Fruit fly (Drosophila melanogaster): ENCODE data around the gene betaNACtes6.

Gene betaNACtes6

dm6 chrX:14331490-14332182 lies 14.7 kb upstream of the betaNACtes6 start:
- TF ChIP-seq CG3838 (GFP tag; optimal IDR thresholded peaks at IDR 0.05) (no peak), CG4404 (GFP tag; IDR thresholded peaks at IDR 0.05) (no peak), crol (GFP tag; IDR thresholded peaks at IDR 0.05) (peak; percentile 64; the same call in 1 of the 2 replicates), z (GFP tag; IDR thresholded peaks at IDR 0.05) (no peak), lab (GFP tag; optimal IDR thresholded peaks at IDR 0.05) (peak; percentile 37), salm (tag; optimal IDR thresholded peaks at IDR 0.05) (no peak), dysf (GFP tag; IDR thresholded peaks at IDR 0.05) (0 out of 3 replicates have a peak, but pooled peaks have one; percentile 23), CG17361 (GFP tag; IDR thresholded peaks at IDR 0.05) (no peak), Gug (GFP tag; IDR thresholded peaks at IDR 0.05) (no peak), unpg (GFP tag; optimal IDR thresholded peaks at IDR 0.05) (peak; percentile 12), CG1024 (GFP tag; IDR thresholded peaks at IDR 0.05) (no peak), CG10543 (GFP tag; optimal IDR thresholded peaks at IDR 0.05) (no peak), E2f2 (GFP tag; IDR thresholded peaks at IDR 0.05) (no peak), CG2202 (tag; optimal IDR thresholded peaks at IDR 0.05) (no peak), slp2 (GFP tag; optimal IDR thresholded peaks at IDR 0.05) (no peak), gro (GFP tag; optimal IDR thresholded peaks at IDR 0.05) (no peak), Jarid2 (GFP tag; optimal IDR thresholded peaks at IDR 0.05) (no peak), CG1603 (tag; optimal IDR thresholded peaks at IDR 0.05) (no peak), Opbp (GFP tag; IDR thresholded peaks at IDR 0.05; ENCODE audit: partially characterized antibody) (no peak), Hmr (GFP tag; optimal IDR thresholded peaks at IDR 0.05) (peak; percentile 4), B-H1 (GFP tag; IDR thresholded peaks at IDR 0.05) (no peak), CG30403 (GFP tag; optimal IDR thresholded peaks at IDR 0.05) (no peak), CG7839 (tag; optimal IDR thresholded peaks at IDR 0.05) (peak; percentile 23), Sox102F (GFP tag; optimal IDR thresholded peaks at IDR 0.05) (peak; percentile 39), lilli (GFP tag; optimal IDR thresholded peaks at IDR 0.05) (no peak), abd-A (tag; optimal IDR thresholded peaks at IDR 0.05) (peak; percentile 76), CG3995 (GFP tag; optimal IDR thresholded peaks at IDR 0.05) (no peak), CG8924 (tag; optimal IDR thresholded peaks at IDR 0.05) (no peak), gcm2 (GFP tag; optimal IDR thresholded peaks at IDR 0.05) (no peak), bcd (GFP tag; optimal IDR thresholded peaks at IDR 0.05) (no peak), aop (GFP tag; IDR thresholded peaks at IDR 0.05) (no peak), CG5245 (GFP tag; optimal IDR thresholded peaks at IDR 0.05) (no peak), btn (GFP tag; optimal IDR thresholded peaks at IDR 0.05) (no peak), CG6854 (GFP tag; optimal IDR thresholded peaks at IDR 0.05) (no peak), Side (GFP tag; optimal IDR thresholded peaks at IDR 0.05) (no peak), CG18262 (tag; optimal IDR thresholded peaks at IDR 0.05) (no peak), CG10431 (GFP tag; optimal IDR thresholded peaks at IDR 0.05) (no peak), CG4617 (GFP tag; optimal IDR thresholded peaks at IDR 0.05; ENCODE audit: borderline replicate concordance) (no peak), CG11504 (tag; optimal IDR thresholded peaks at IDR 0.05) (peak; percentile 52), ac (GFP tag; optimal IDR thresholded peaks at IDR 0.05) (no peak), Fer1 (GFP tag; optimal IDR thresholded peaks at IDR 0.05) (peak; percentile 23), Dbx (GFP tag; IDR thresholded peaks at IDR 0.05) (no peak), ttk (GFP tag; IDR thresholded peaks at IDR 0.05) (no peak), corto (GFP tag; optimal IDR thresholded peaks at IDR 0.05) (no peak), CG32532 (GFP tag; IDR thresholded peaks at IDR 0.05) (no peak), pan (optimal IDR thresholded peaks at IDR 0.05) (no peak), pan (GFP tag; optimal IDR thresholded peaks at IDR 0.05 in 1 of 2, IDR thresholded peaks at IDR 0.05 in 1 of 2) (peak in 1 of 2 experiments; percentile 26), CG7745 (tag; optimal IDR thresholded peaks at IDR 0.05) (no peak), MBD-R2 (GFP tag; IDR thresholded peaks at IDR 0.05) (no peak), NC2β (GFP tag; optimal IDR thresholded peaks at IDR 0.05) (no peak), dmrt99B (tag; optimal IDR thresholded peaks at IDR 0.05) (peak; percentile 48)

Measured in whole organism, embryonic.